Worm (Caenorhabditis elegans) whole organism, young adult: ENCODE data around the gene Y42A5A.5.

Source experiments
- B0035.1 ChIP-seq: sonication (generic microtip); optimal IDR thresholded peaks from 2 replicates; lab custom pipeline; 2016; ENCODE audit warnings: missing genetic modification characterization, mild to moderate bottlenecking, missing compliant biosample characterization, missing genotype, missing genetic modification reagents
- B0261.1 ChIP-seq: sonication (generic microtip); optimal IDR thresholded peaks from 2 replicates; lab custom pipeline; 2016; ENCODE audit warnings: mild to moderate bottlenecking, missing genetic modification characterization, moderate library complexity, missing compliant biosample characterization
- B0336.3 ChIP-seq: fragments of 200-800 bp; sonication (Bioruptor generic); IDR thresholded peaks from 2 replicates; pipeline ENCODE4 v1.3.6; 2022; ENCODE audit warnings: missing genetic modification characterization, missing compliant biosample characterization
- C06A6.2 ChIP-seq: fragments of 200-800 bp; sonication (Bioruptor generic); conservative IDR thresholded peaks from 2 replicates; pipeline ENCODE4 v1.3.6; 2022; ENCODE audit warnings: missing genetic modification characterization, missing compliant biosample characterization
- D2030.7 ChIP-seq: fragments of 200-800 bp; sonication (Bioruptor generic); IDR thresholded peaks from 2 replicates; pipeline ENCODE4 v1.3.6; 2022; ENCODE audit warnings: missing genetic modification reagents, missing genetic modification characterization, missing compliant biosample characterization
- F10E7.11 ChIP-seq: sonication (generic microtip); optimal IDR thresholded peaks from 2 replicates; lab custom pipeline; 2017; ENCODE audit warnings: mild to moderate bottlenecking, missing genetic modification characterization, moderate library complexity, missing compliant biosample characterization
- F22D6.2 ChIP-seq: sonication (generic microtip); optimal IDR thresholded peaks from 2 replicates; lab custom pipeline; 2016; ENCODE audit warnings: mild to moderate bottlenecking, missing genetic modification characterization, missing compliant biosample characterization
- F39B2.1 ChIP-seq: fragments of 200-800 bp; sonication (Bioruptor generic); IDR thresholded peaks from 2 replicates; pipeline ENCODE4 v1.3.6; 2022; ENCODE audit warnings: missing genetic modification reagents, missing genetic modification characterization, missing compliant biosample characterization
- F52B5.7 ChIP-seq: sonication (generic microtip); optimal IDR thresholded peaks from 2 replicates; lab custom pipeline; 2016; ENCODE audit warnings: mild to moderate bottlenecking, missing genetic modification characterization, missing compliant biosample characterization
- F57A8.1 ChIP-seq: fragments of 200-800 bp; sonication (Bioruptor generic); optimal IDR thresholded peaks from 2 replicates; lab custom pipeline; 2018; ENCODE audit warnings: mild to moderate bottlenecking, missing genetic modification characterization, moderate library complexity, missing compliant biosample characterization
- K11D2.4 ChIP-seq: fragments of 200-800 bp; sonication (Bioruptor generic); IDR thresholded peaks from 2 replicates; pipeline ENCODE4 v1.3.6; 2022; ENCODE audit warnings: missing genetic modification reagents, missing genetic modification characterization, missing compliant biosample characterization
- Y53F4B.3 ChIP-seq: fragments of 200-800 bp; sonication (Bioruptor generic); IDR thresholded peaks from 2 replicates; pipeline ENCODE4 v1.3.6; 2022; ENCODE audit warnings: missing genetic modification reagents, missing genetic modification characterization, missing compliant biosample characterization
- Y56A3A.18 ChIP-seq: fragments of 200-800 bp; sonication (Bioruptor generic); IDR thresholded peaks from 2 replicates; pipeline ENCODE4 v1.3.6; 2022; ENCODE audit warnings: missing genetic modification reagents, missing genetic modification characterization, missing compliant biosample characterization
- ZK185.1 ChIP-seq: sonication (generic microtip); optimal IDR thresholded peaks from 2 replicates; lab custom pipeline; 2016; ENCODE audit warnings: mild to moderate bottlenecking, missing genetic modification characterization, missing compliant biosample characterization; ENCODE audit not compliant: poor library complexity, severe bottlenecking
- akir-1 ChIP-seq: fragments of 200-800 bp; sonication (Bioruptor generic); optimal IDR thresholded peaks from 2 replicates; lab custom pipeline; 2018; ENCODE audit warnings: mild to moderate bottlenecking, missing genetic modification characterization, moderate library complexity, missing compliant biosample characterization
- ama-1 ChIP-seq, 3 experiments: fragments of 150-350 bp in 1 of 3; sonication (generic microtip) in 2 of 3; optimal IDR thresholded peaks; 2 replicates each; lab custom pipeline; 2014 to 2018; ENCODE audit warnings: missing biosample characterization in 2 of 3, missing genetic modification characterization in 2 of 3, missing genetic modification reagents in 2 of 3
- attf-5 ChIP-seq: fragments of 200-800 bp; sonication (Bioruptor generic); optimal IDR thresholded peaks from 2 replicates; lab custom pipeline; 2018; ENCODE audit warnings: mild to moderate bottlenecking, missing genetic modification characterization, missing compliant biosample characterization
- bed-1 ChIP-seq: fragments of 200-800 bp; sonication (Bioruptor generic); IDR thresholded peaks from 2 replicates; pipeline ENCODE4 v1.3.6; 2022; ENCODE audit warnings: missing genetic modification reagents, missing genetic modification characterization, missing compliant biosample characterization
- chd-7 ChIP-seq: sonication (generic microtip); optimal IDR thresholded peaks from 2 replicates; lab custom pipeline; 2016; ENCODE audit warnings: mild to moderate bottlenecking, missing genetic modification characterization, moderate library complexity, missing compliant biosample characterization
- dox-1 ChIP-seq: fragments of 200-800 bp; sonication (Bioruptor generic); IDR thresholded peaks from 2 replicates; pipeline ENCODE4 v1.3.6; 2022; ENCODE audit warnings: missing genetic modification reagents, missing genetic modification characterization, missing compliant biosample characterization
- egl-18 ChIP-seq: fragments of 200-800 bp; sonication (Bioruptor generic); IDR thresholded peaks from 2 replicates; pipeline ENCODE4 v1.3.6; 2022; ENCODE audit warnings: missing genetic modification reagents, missing genetic modification characterization, missing compliant biosample characterization
- egl-44 ChIP-seq: fragments of 200-800 bp; sonication (Bioruptor generic); IDR thresholded peaks from 2 replicates; pipeline ENCODE4 v1.3.6; 2022; ENCODE audit warnings: missing genetic modification reagents, missing genetic modification characterization, missing compliant biosample characterization
- ets-4 ChIP-seq: fragments of 200-800 bp; sonication (Bioruptor generic); optimal IDR thresholded peaks from 2 replicates; lab custom pipeline; 2018; ENCODE audit warnings: mild to moderate bottlenecking, missing genetic modification characterization, missing compliant biosample characterization
- fkh-3 ChIP-seq: sonication (generic microtip); optimal IDR thresholded peaks from 2 replicates; lab custom pipeline; 2016; ENCODE audit warnings: mild to moderate bottlenecking, missing genetic modification characterization, missing compliant biosample characterization
- him-1 ChIP-seq: sonication (generic microtip); optimal IDR thresholded peaks from 2 replicates; lab custom pipeline; 2016; ENCODE audit warnings: missing genotype, missing genetic modification reagents, missing genetic modification characterization, missing compliant biosample characterization
- hlh-26 ChIP-seq: fragments of 200-800 bp; sonication (Bioruptor generic); conservative IDR thresholded peaks from 2 replicates; pipeline ENCODE4 v1.3.6; 2022; ENCODE audit warnings: missing genetic modification reagents, missing genetic modification characterization, missing compliant biosample characterization
- hsf-1 ChIP-seq: fragments of 200-800 bp; sonication (Bioruptor generic); IDR thresholded peaks from 2 replicates; pipeline ENCODE4 v1.3.6; 2022; ENCODE audit warnings: missing genetic modification reagents, missing genetic modification characterization, missing compliant biosample characterization
- let-607 ChIP-seq, 2 experiments: fragments of 200-800 bp in 1 of 2; sonication (Bioruptor generic) in 1 of 2; sonication (generic microtip) in 1 of 2; optimal IDR thresholded peaks; 2 replicates each; lab custom pipeline; 2016 to 2018; ENCODE audit warnings: mild to moderate bottlenecking in 2 of 2, missing compliant biosample characterization in 2 of 2, missing genetic modification characterization in 2 of 2, moderate library complexity in 2 of 2, missing genotype in 1 of 2
- lsl-1 ChIP-seq: fragments of 200-800 bp; sonication (Bioruptor generic); optimal IDR thresholded peaks from 2 replicates; lab custom pipeline; 2018; ENCODE audit warnings: mild to moderate bottlenecking, missing genetic modification characterization, moderate library complexity, missing compliant biosample characterization
- madf-3 ChIP-seq: fragments of 200-800 bp; sonication (Bioruptor generic); IDR thresholded peaks from 2 replicates; pipeline ENCODE4 v1.3.6; 2022; ENCODE audit warnings: missing genetic modification reagents, missing genetic modification characterization, missing compliant biosample characterization
- madf-6 ChIP-seq: fragments of 200-800 bp; sonication (Bioruptor generic); IDR thresholded peaks from 2 replicates; pipeline ENCODE4 v1.3.6; 2022; ENCODE audit warnings: missing genetic modification reagents, missing genetic modification characterization, missing compliant biosample characterization
- mes-4 ChIP-seq: sonication (generic microtip); optimal IDR thresholded peaks from 2 replicates; lab custom pipeline; 2016; ENCODE audit warnings: missing genotype, missing genetic modification characterization, missing compliant biosample characterization
- nfya-1 ChIP-seq: sonication (generic microtip); optimal IDR thresholded peaks from 2 replicates; lab custom pipeline; 2017; ENCODE audit warnings: antibody characterized with exemption, missing compliant biosample characterization, missing genetic modification characterization, borderline replicate concordance; ENCODE audit not compliant: insufficient read depth
- nfya-2 ChIP-seq: fragments of 200-800 bp; sonication (Bioruptor generic); IDR thresholded peaks from 2 replicates; pipeline ENCODE4 v1.3.6; 2022; ENCODE audit warnings: missing genetic modification reagents, missing genetic modification characterization, missing compliant biosample characterization
- nfyb-1 ChIP-seq: fragments of 200-800 bp; sonication (Bioruptor generic); IDR thresholded peaks from 2 replicates; pipeline ENCODE4 v1.3.6; 2022; ENCODE audit warnings: missing genetic modification reagents, missing genetic modification characterization, missing compliant biosample characterization
- nhr-179 ChIP-seq: sonication (generic microtip); optimal IDR thresholded peaks from 2 replicates; lab custom pipeline; 2016; ENCODE audit warnings: mild to moderate bottlenecking, missing genetic modification characterization, missing compliant biosample characterization
- nhr-90 ChIP-seq: sonication (generic microtip); optimal IDR thresholded peaks from 2 replicates; lab custom pipeline; 2016; ENCODE audit warnings: missing genotype, mild to moderate bottlenecking, missing genetic modification characterization, missing compliant biosample characterization
- repo-1 ChIP-seq: sonication (generic microtip); optimal IDR thresholded peaks from 2 replicates; lab custom pipeline; 2017; ENCODE audit warnings: mild to moderate bottlenecking, missing genetic modification characterization, missing compliant biosample characterization
- snpc-3.4 ChIP-seq: sonication (generic microtip); optimal IDR thresholded peaks from 2 replicates; lab custom pipeline; 2017; ENCODE audit warnings: missing genetic modification characterization, mild to moderate bottlenecking, missing compliant biosample characterization, antibody characterized with exemption, moderate library complexity, missing genotype, missing genetic modification reagents
- somi-1 ChIP-seq: fragments of 200-800 bp; sonication (Bioruptor generic); optimal IDR thresholded peaks from 2 replicates; lab custom pipeline; 2018; ENCODE audit warnings: mild to moderate bottlenecking, missing genetic modification characterization, missing compliant biosample characterization
- sptf-2 ChIP-seq: fragments of 200-800 bp; sonication (Bioruptor generic); optimal IDR thresholded peaks from 2 replicates; lab custom pipeline; 2018; ENCODE audit warnings: mild to moderate bottlenecking, missing genetic modification characterization, missing compliant biosample characterization
- tbp1 ChIP-seq: fragments of 200-800 bp; sonication (Bioruptor generic); optimal IDR thresholded peaks from 2 replicates; lab custom pipeline; 2018; ENCODE audit warnings: mild to moderate bottlenecking, missing genetic modification characterization, missing compliant biosample characterization
- tbx-9 ChIP-seq: sonication (generic microtip); optimal IDR thresholded peaks from 2 replicates; lab custom pipeline; 2016; ENCODE audit warnings: borderline replicate concordance, missing genetic modification characterization, inconsistent platforms, missing compliant biosample characterization
- tlf-1 ChIP-seq: fragments of 200-800 bp; sonication (Bioruptor generic); optimal IDR thresholded peaks from 2 replicates; lab custom pipeline; 2018; ENCODE audit warnings: mild to moderate bottlenecking, missing genetic modification characterization, missing compliant biosample characterization
- ztf-18 ChIP-seq: sonication (generic microtip); optimal IDR thresholded peaks from 2 replicates; lab custom pipeline; 2016; ENCODE audit warnings: missing genotype, mild to moderate bottlenecking, missing genetic modification characterization, missing compliant biosample characterization
- ztf-25 ChIP-seq: fragments of 200-800 bp; sonication (Bioruptor generic); IDR thresholded peaks from 2 replicates; pipeline ENCODE4 v1.3.6; 2022; ENCODE audit warnings: missing genetic modification reagents, missing genetic modification characterization, missing compliant biosample characterization
- ztf-28 ChIP-seq: fragments of 200-800 bp; sonication (Bioruptor generic); IDR thresholded peaks from 2 replicates; pipeline ENCODE4 v1.3.6; 2022; ENCODE audit warnings: missing genetic modification reagents, missing genetic modification characterization, missing compliant biosample characterization
- ztf-3 ChIP-seq: fragments of 200-800 bp; sonication (Bioruptor generic); optimal IDR thresholded peaks from 2 replicates; lab custom pipeline; 2018; ENCODE audit warnings: mild to moderate bottlenecking, missing genetic modification characterization, missing compliant biosample characterization
- ztf-6 ChIP-seq: fragments of 200-800 bp; sonication (Bioruptor generic); IDR thresholded peaks from 2 replicates; pipeline ENCODE4 v1.3.6; 2022; ENCODE audit warnings: missing genetic modification reagents, missing genetic modification characterization, missing compliant biosample characterization

Y42A5A.5 gene

ce11 chrV:11069277-11069676 is 40.3 kb downstream of the Y42A5A.5 start, which contains the start of gene T04C12.8 (continued):
- TF ChIP-seq dox-1 (GFP tag; lab: Robert Waterston, UW) = no peak; the same call in 1 of the 2 replicates
- peak; percentile 2 for TF ChIP-seq ets-4 (GFP tag; lab: Kevin White, UChicago)
- TF ChIP-seq repo-1 (tag; lab: Kevin White, UChicago) = no peak
- no peak for TF ChIP-seq him-1 (tag; lab: Kevin White, UChicago)
- TF ChIP-seq hsf-1 (GFP tag; lab: Robert Waterston, UW) = no peak
- no peak for TF ChIP-seq F39B2.1
- no peak for TF ChIP-seq ztf-3 (GFP tag; lab: Kevin White, UChicago)
- no peak for TF ChIP-seq Y53F4B.3 (GFP tag; lab: Robert Waterston, UW)
- no peak for TF ChIP-seq F22D6.2 (tag; lab: Kevin White, UChicago)
- TF ChIP-seq F10E7.11 (tag; lab: Kevin White, UChicago) = no peak
- no peak for TF ChIP-seq lsl-1 (GFP tag; lab: Kevin White, UChicago)
- TF ChIP-seq mes-4 = no peak
- no peak for TF ChIP-seq C06A6.2 (GFP tag; lab: Robert Waterston, UW)
- TF ChIP-seq nfyb-1 = no peak
- TF ChIP-seq B0336.3 = 0 out of 2 replicates have a peak, but pooled peaks have one; percentile 24
- no peak for TF ChIP-seq ztf-28
- no peak for TF ChIP-seq ztf-18 (tag; lab: Kevin White, UChicago)
- no peak for TF ChIP-seq ztf-25 (GFP tag; lab: Robert Waterston, UW)
- no peak for TF ChIP-seq madf-3 (GFP tag; lab: Robert Waterston, UW)
- TF ChIP-seq bed-1 (GFP tag; lab: Robert Waterston, UW) = no peak
- TF ChIP-seq akir-1 (GFP tag; lab: Kevin White, UChicago) = no peak
- TF ChIP-seq let-607 (tag; optimal IDR thresholded peaks at IDR 0.05; lab: Kevin White, UChicago) = peak in 1 of 2 experiments; percentile 27
- TF ChIP-seq nfya-2 (GFP tag; lab: Robert Waterston, UW) = no peak
- no peak for TF ChIP-seq B0035.1 (tag; lab: Kevin White, UChicago)
- TF ChIP-seq fkh-3 (tag; lab: Kevin White, UChicago) = no peak
- no peak for TF ChIP-seq F57A8.1 (GFP tag; lab: Kevin White, UChicago)
- TF ChIP-seq sptf-2 (GFP tag; lab: Kevin White, UChicago) = no peak
- TF ChIP-seq ztf-6 = no peak
- no peak for TF ChIP-seq ama-1 (optimal IDR thresholded peaks at IDR 0.05; lab: Kevin White, UChicago)
- TF ChIP-seq ama-1 (GFP tag; optimal IDR thresholded peaks at IDR 0.05; lab: Kevin White, UChicago) = no peak
- no peak for TF ChIP-seq Y56A3A.18
- no peak for TF ChIP-seq D2030.7 (GFP tag; lab: Robert Waterston, UW)
- no peak for TF ChIP-seq somi-1 (GFP tag; lab: Kevin White, UChicago)
- TF ChIP-seq snpc-3.4 = no peak
- TF ChIP-seq F52B5.7 = no peak
- no peak for TF ChIP-seq B0261.1 (tag; lab: Kevin White, UChicago)
- TF ChIP-seq madf-6 (GFP tag; lab: Robert Waterston, UW) = no peak
- no peak for TF ChIP-seq K11D2.4 (GFP tag; lab: Robert Waterston, UW)
- no peak for TF ChIP-seq hlh-26 (GFP tag; lab: Robert Waterston, UW)
- no peak for TF ChIP-seq nhr-179 (tag; lab: Kevin White, UChicago)
- TF ChIP-seq nfya-1 (tag; lab: Kevin White, UChicago) = no peak
- peak; percentile 9 for TF ChIP-seq tbp1 (GFP tag; lab: Kevin White, UChicago)
- no peak for TF ChIP-seq tbx-9
- TF ChIP-seq egl-44 (GFP tag; lab: Robert Waterston, UW) = no peak
- TF ChIP-seq attf-5 = peak; percentile 25
- peak; percentile 46 for TF ChIP-seq tlf-1 (GFP tag; lab: Kevin White, UChicago)
- TF ChIP-seq chd-7 (tag; lab: Kevin White, UChicago) = no peak
- TF ChIP-seq ZK185.1 (tag; lab: Kevin White, UChicago) = no peak
- no peak for TF ChIP-seq nhr-90
- TF ChIP-seq egl-18 (GFP tag; lab: Robert Waterston, UW) = no peak
